Fruit fly (Drosophila melanogaster): ENCODE measurements around the gene CG11841.

CG11841 gene

dm6 chr3R:29040526-29041195 lies 10.2 kb upstream of the CG11841 start (continued):
- TF ChIP-seq corto (GFP tag; optimal IDR thresholded peaks at IDR 0.05), result peak; percentile 11
- peak; percentile 64 for TF ChIP-seq Fer3 (tag; optimal IDR thresholded peaks at IDR 0.05)
- TF ChIP-seq az2 (GFP tag; optimal IDR thresholded peaks at IDR 0.05), result peak; percentile 70
- TF ChIP-seq wdn (GFP tag; IDR thresholded peaks at IDR 0.05), result no peak
- no peak for TF ChIP-seq gfzf (GFP tag; optimal IDR thresholded peaks at IDR 0.05)
- peak; percentile 69 for TF ChIP-seq CG18764 (GFP tag; optimal IDR thresholded peaks at IDR 0.05)
- TF ChIP-seq CG3281 (GFP tag; optimal IDR thresholded peaks at IDR 0.05), result peak; percentile 83
- peak; percentile 66 for TF ChIP-seq row (GFP tag; IDR thresholded peaks at IDR 0.05)
- TF ChIP-seq CG1603 (tag; optimal IDR thresholded peaks at IDR 0.05), result no peak
- TF ChIP-seq CG34422 (GFP tag; IDR thresholded peaks at IDR 0.05), result no peak; the same call in 2 of the 3 replicates
- TF ChIP-seq CG17385 (GFP tag; optimal IDR thresholded peaks at IDR 0.05), result peak; percentile 75
- peak; percentile 64 for TF ChIP-seq HHEX (GFP tag; optimal IDR thresholded peaks at IDR 0.05)
- TF ChIP-seq CG8388 (GFP tag; optimal IDR thresholded peaks at IDR 0.05), result peak; percentile 58
- peak in 1 of 2 experiments; percentile 35 for TF ChIP-seq Dfd (GFP tag; optimal IDR thresholded peaks at IDR 0.05)
- TF ChIP-seq schlank (tag; optimal IDR thresholded peaks at IDR 0.05), result no peak
- TF ChIP-seq Dref (GFP tag; IDR thresholded peaks at IDR 0.05), result no peak
- TF ChIP-seq Pdp1 (GFP tag; optimal IDR thresholded peaks at IDR 0.05), result peak in 1 of 2 experiments; percentile 12
- peak; percentile 59 for TF ChIP-seq D19B (GFP tag; optimal IDR thresholded peaks at IDR 0.05)
- TF ChIP-seq sens (GFP tag), result peak; percentile 78
- peak; percentile 63; the same call in 1 of the 2 replicates for TF ChIP-seq Rfx (GFP tag; IDR thresholded peaks at IDR 0.05)
- peak; percentile 39 for TF ChIP-seq CG12155 (GFP tag; optimal IDR thresholded peaks at IDR 0.05)
- TF ChIP-seq CG8281 (tag; optimal IDR thresholded peaks at IDR 0.05), result peak; percentile 48
- no peak for TF ChIP-seq Side (GFP tag; optimal IDR thresholded peaks at IDR 0.05)
- peak; percentile 19 for TF ChIP-seq CG6683 (GFP tag; optimal IDR thresholded peaks at IDR 0.05)
- peak; percentile 40 for TF ChIP-seq CG14710 (tag; optimal IDR thresholded peaks at IDR 0.05)
- TF ChIP-seq CG4424 (GFP tag; optimal IDR thresholded peaks at IDR 0.05), result peak; percentile 75
- TF ChIP-seq CG9727 (GFP tag; optimal IDR thresholded peaks at IDR 0.05), result peak; percentile 75
- peak in 1 of 3 experiments; percentile 44 for TF ChIP-seq lola (GFP tag; optimal IDR thresholded peaks at IDR 0.05)
- TF ChIP-seq CG3726 (GFP tag; IDR thresholded peaks at IDR 0.05), result 0 out of 3 replicates have a peak, but pooled peaks have one; percentile 49
- peak; percentile 74 for TF ChIP-seq CG12659 (GFP tag; optimal IDR thresholded peaks at IDR 0.05)
- peak; percentile 47; the same call in 1 of the 2 replicates for TF ChIP-seq al (GFP tag; IDR thresholded peaks at IDR 0.05)
- peak; percentile 45 for TF ChIP-seq ftz-f1 (GFP tag; optimal IDR thresholded peaks at IDR 0.05)
- TF ChIP-seq gem (tag; optimal IDR thresholded peaks at IDR 0.05), result peak; percentile 88
- TF ChIP-seq sim (GFP tag; IDR thresholded peaks at IDR 0.05), result no peak
- TF ChIP-seq Fer1 (GFP tag; optimal IDR thresholded peaks at IDR 0.05), result peak; percentile 76
- peak; percentile 12 for TF ChIP-seq CG34376 (GFP tag; optimal IDR thresholded peaks at IDR 0.05)
- TF ChIP-seq Spps (tag; optimal IDR thresholded peaks at IDR 0.05), result peak; percentile 13
- peak; percentile 25; the same call in 1 of the 2 replicates for TF ChIP-seq CG32772 (GFP tag; IDR thresholded peaks at IDR 0.05)
- peak; percentile 76 for TF ChIP-seq ind (GFP tag; optimal IDR thresholded peaks at IDR 0.05)
- TF ChIP-seq CG11093 (GFP tag; IDR thresholded peaks at IDR 0.05), result peak; percentile 51; the same call in 1 of the 3 replicates
- no peak for TF ChIP-seq Deaf1 (tag; optimal IDR thresholded peaks at IDR 0.05)
- TF ChIP-seq p53 (GFP tag; optimal IDR thresholded peaks at IDR 0.05), result no peak
- peak; percentile 26; the same call in 1 of the 2 replicates for TF ChIP-seq E2f2 (GFP tag; IDR thresholded peaks at IDR 0.05)
- peak; percentile 37; the same call in 1 of the 3 replicates for TF ChIP-seq B-H1 (GFP tag; IDR thresholded peaks at IDR 0.05)
- TF ChIP-seq Chrac-16 (GFP tag; optimal IDR thresholded peaks at IDR 0.05), result peak; percentile 20
- peak; percentile 59 for TF ChIP-seq CG10267 (tag; optimal IDR thresholded peaks at IDR 0.05)
- peak; percentile 85 for TF ChIP-seq CG11696 (GFP tag; IDR thresholded peaks at IDR 0.05)
- peak; percentile 87 for TF ChIP-seq Sox100B (GFP tag; optimal IDR thresholded peaks at IDR 0.05)
- peak; percentile 19 for TF ChIP-seq CG15073 (GFP tag; optimal IDR thresholded peaks at IDR 0.05)
